Fruit fly (Drosophila melanogaster) whole organism, embryonic: ENCODE measurements around the gene CG8960.

Source experiments
- ATbp ChIP-seq: fragments of 200-800 bp; sonication (Bioruptor generic); optimal IDR thresholded peaks from 2 replicates; lab custom pipeline; 2017; ENCODE audit warnings: missing biosample characterization, mild to moderate bottlenecking, missing genetic modification characterization, missing genetic modification reagents
- B-H1 ChIP-seq: fragments of 200-800 bp; sonication (Bioruptor generic); IDR thresholded peaks from 3 replicates; pipeline ENCODE4 v1.3.6; 2022; ENCODE audit warnings: missing biosample characterization, missing genetic modification characterization
- CG1024 ChIP-seq: fragments of 200-800 bp; sonication (Bioruptor generic); IDR thresholded peaks from 2 replicates; pipeline ENCODE4 v1.3.6; 2022; ENCODE audit warnings: missing biosample characterization, missing genetic modification characterization
- CG10274 ChIP-seq: fragments of 200-800 bp; sonication (Bioruptor generic); optimal IDR thresholded peaks from 3 replicates; lab custom pipeline; 2017; ENCODE audit warnings: missing biosample characterization, mild to moderate bottlenecking, missing genetic modification characterization
- CG10543 ChIP-seq: fragments of 200-800 bp; sonication (Bioruptor generic); optimal IDR thresholded peaks from 3 replicates; lab custom pipeline; 2017; ENCODE audit warnings: missing biosample characterization, mild to moderate bottlenecking, missing genetic modification characterization, moderate library complexity
- CG11504 ChIP-seq: fragments of 200-800 bp; sonication (Bioruptor generic); optimal IDR thresholded peaks from 3 replicates; lab custom pipeline; 2019; ENCODE audit warnings: missing biosample characterization, mild to moderate bottlenecking, missing genetic modification characterization, moderate library complexity
- CG11695 ChIP-seq: fragments of 200-800 bp; sonication (Bioruptor generic); IDR thresholded peaks from 3 replicates; pipeline ENCODE4 v1.3.6; 2022; ENCODE audit warnings: missing biosample characterization, missing genetic modification characterization
- CG12104 ChIP-seq: fragments of 200-800 bp; sonication (Bioruptor generic); optimal IDR thresholded peaks from 3 replicates; lab custom pipeline; 2016; ENCODE audit warnings: missing biosample characterization, missing genetic modification characterization
- CG12236 ChIP-seq: fragments of 200-800 bp; sonication (Bioruptor generic); optimal IDR thresholded peaks from 2 replicates; lab custom pipeline; 2016; ENCODE audit warnings: missing biosample characterization, missing genetic modification characterization
- CG12299 ChIP-seq: fragments of 200-800 bp; sonication (Bioruptor generic); optimal IDR thresholded peaks from 2 replicates; lab custom pipeline; 2018; ENCODE audit warnings: missing biosample characterization, mild to moderate bottlenecking, missing genetic modification characterization
- CG13287 ChIP-seq: fragments of 200-800 bp; sonication (Bioruptor generic); IDR thresholded peaks from 2 replicates; pipeline ENCODE4 v1.3.6; 2022; ENCODE audit warnings: missing biosample characterization, missing genetic modification characterization; ENCODE audit not compliant: partially characterized antibody
- CG13296 ChIP-seq: fragments of 200-800 bp; sonication (Bioruptor generic); optimal IDR thresholded peaks from 3 replicates; lab custom pipeline; 2018; ENCODE audit warnings: missing biosample characterization, mild to moderate bottlenecking, missing genetic modification characterization
- CG14050 ChIP-seq: fragments of 200-800 bp; sonication (Bioruptor generic); IDR thresholded peaks from 3 replicates; pipeline ENCODE4 v1.3.6; 2022; ENCODE audit warnings: missing biosample characterization, missing genetic modification characterization
- CG17186 ChIP-seq: fragments of 200-800 bp; sonication (Bioruptor generic); optimal IDR thresholded peaks from 3 replicates; lab custom pipeline; 2017; ENCODE audit warnings: missing biosample characterization, missing genetic modification reagents, missing genetic modification characterization
- CG18262 ChIP-seq: fragments of 200-800 bp; optimal IDR thresholded peaks from 3 replicates; lab custom pipeline; 2019; ENCODE audit warnings: missing biosample characterization, mild to moderate bottlenecking, missing genetic modification characterization, moderate library complexity
- CG3281 ChIP-seq: fragments of 200-800 bp; sonication (Bioruptor generic); optimal IDR thresholded peaks from 3 replicates; lab custom pipeline; 2017; ENCODE audit warnings: missing biosample characterization, mild to moderate bottlenecking, missing genetic modification characterization
- CG34224 ChIP-seq: fragments of 200-800 bp; sonication (Bioruptor generic); IDR thresholded peaks from 3 replicates; pipeline ENCODE4 v1.3.6; 2022; ENCODE audit warnings: missing biosample characterization, missing genetic modification characterization; ENCODE audit not compliant: partially characterized antibody
- CG34376 ChIP-seq: fragments of 200-800 bp; sonication (Bioruptor generic); optimal IDR thresholded peaks from 2 replicates; lab custom pipeline; 2018; ENCODE audit warnings: missing biosample characterization, mild to moderate bottlenecking, missing genetic modification characterization
- CG3995 ChIP-seq: fragments of 200-800 bp; sonication (Bioruptor generic); optimal IDR thresholded peaks from 3 replicates; lab custom pipeline; 2016; ENCODE audit warnings: missing biosample characterization, missing genetic modification characterization
- CG4854 ChIP-seq: fragments of 200-800 bp; sonication (Bioruptor generic); optimal IDR thresholded peaks from 2 replicates; lab custom pipeline; 2016; ENCODE audit warnings: missing biosample characterization, missing genetic modification characterization, inconsistent platforms
- CG6175 ChIP-seq: fragments of 200-800 bp; sonication (Bioruptor generic); IDR thresholded peaks from 3 replicates; pipeline ENCODE4 v1.3.6; 2022; ENCODE audit warnings: missing biosample characterization, missing genetic modification characterization
- CG7928 ChIP-seq: fragments of 200-800 bp; sonication (Bioruptor generic); optimal IDR thresholded peaks from 2 replicates; lab custom pipeline; 2017; ENCODE audit warnings: missing biosample characterization, mild to moderate bottlenecking, missing genetic modification characterization
- CG8765 ChIP-seq: fragments of 200-800 bp; sonication (Bioruptor generic); IDR thresholded peaks from 2 replicates; pipeline ENCODE4 v1.3.6; 2022; ENCODE audit warnings: missing biosample characterization, missing genetic modification characterization
- CTCF ChIP-seq: fragments of 200-800 bp; sonication (Bioruptor generic); optimal IDR thresholded peaks from 2 replicates; lab custom pipeline; 2017; ENCODE audit warnings: missing biosample characterization, mild to moderate bottlenecking, missing genetic modification characterization, moderate library complexity
- Dip3 ChIP-seq: fragments of 200-800 bp; sonication (Bioruptor generic); optimal IDR thresholded peaks from 3 replicates; lab custom pipeline; 2016; ENCODE audit warnings: missing biosample characterization, missing genetic modification characterization
- Elba2 ChIP-seq: fragments of 200-800 bp; sonication (Bioruptor generic); optimal IDR thresholded peaks from 3 replicates; lab custom pipeline; 2016; ENCODE audit warnings: missing biosample characterization, missing genetic modification characterization
- Hr51 ChIP-seq, 2 experiments: fragments of 200-800 bp; sonication (Bioruptor generic); optimal IDR thresholded peaks; 2 replicates in 1 of 2; 3 replicates in 1 of 2; lab custom pipeline; 2016 to 2018; ENCODE audit warnings: missing biosample characterization in 2 of 2, missing genetic modification characterization in 2 of 2, mild to moderate bottlenecking in 1 of 2, moderate library complexity in 1 of 2
- Hsf ChIP-seq: fragments of 200-800 bp; sonication (Bioruptor generic); optimal IDR thresholded peaks from 3 replicates; lab custom pipeline; 2016; ENCODE audit warnings: missing biosample characterization, missing genetic modification characterization
- Lhr ChIP-seq: fragments of 200-800 bp; sonication (Bioruptor generic); optimal IDR thresholded peaks from 3 replicates; lab custom pipeline; 2017; ENCODE audit warnings: mild to moderate bottlenecking, missing biosample characterization, missing genetic modification reagents, missing genetic modification characterization
- NfI ChIP-seq: fragments of 200-800 bp; sonication (Bioruptor generic); optimal IDR thresholded peaks from 3 replicates; lab custom pipeline; 2018; ENCODE audit warnings: missing biosample characterization, mild to moderate bottlenecking, missing genetic modification characterization, moderate library complexity
- Sox102F ChIP-seq: fragments of 200-800 bp; sonication (Bioruptor generic); optimal IDR thresholded peaks from 2 replicates; lab custom pipeline; 2018; ENCODE audit warnings: missing biosample characterization, mild to moderate bottlenecking, missing genetic modification characterization, moderate library complexity
- az2 ChIP-seq: fragments of 200-800 bp; sonication (Bioruptor generic); optimal IDR thresholded peaks from 3 replicates; lab custom pipeline; 2016; ENCODE audit warnings: missing biosample characterization, missing genetic modification characterization
- bab2 ChIP-seq: fragments of 200-800 bp; sonication (Bioruptor generic); optimal IDR thresholded peaks from 2 replicates; lab custom pipeline; 2016; ENCODE audit warnings: missing biosample characterization, missing genetic modification characterization
- croc ChIP-seq: fragments of 200-800 bp; sonication (Bioruptor generic); conservative IDR thresholded peaks from 3 replicates; pipeline ENCODE4 v1.3.6; 2022; ENCODE audit warnings: missing biosample characterization, missing genetic modification characterization
- dmrt99B ChIP-seq: fragments of 200-800 bp; sonication (Bioruptor generic); optimal IDR thresholded peaks from 2 replicates; lab custom pipeline; 2018; ENCODE audit warnings: missing biosample characterization, mild to moderate bottlenecking, missing genetic modification characterization, moderate library complexity
- gro ChIP-seq: fragments of 200-800 bp; sonication (Bioruptor generic); optimal IDR thresholded peaks from 2 replicates; lab custom pipeline; 2016; ENCODE audit warnings: missing biosample characterization, missing genetic modification characterization
- lola ChIP-seq, 3 experiments: fragments of >200 bp in 2 of 3; fragments of 200-800 bp in 1 of 3; sonication (Bioruptor generic) in 1 of 3; optimal IDR thresholded peaks; 2 replicates each; lab custom pipeline; 2017 to 2019; ENCODE audit warnings: missing biosample characterization in 3 of 3, missing genetic modification characterization in 3 of 3, mild to moderate bottlenecking in 1 of 3, moderate library complexity in 1 of 3
- maf-S ChIP-seq: fragments of 200-800 bp; sonication (Bioruptor generic); optimal IDR thresholded peaks from 2 replicates; lab custom pipeline; 2016; ENCODE audit warnings: missing biosample characterization, missing genetic modification characterization
- nom ChIP-seq: fragments of 200-800 bp; sonication (Bioruptor generic); optimal IDR thresholded peaks from 2 replicates; lab custom pipeline; 2017; ENCODE audit warnings: missing biosample characterization, missing genetic modification characterization, mild to moderate bottlenecking, moderate library complexity, missing genetic modification reagents
- psq ChIP-seq: fragments of 200-800 bp; sonication (Bioruptor generic); optimal IDR thresholded peaks from 2 replicates; lab custom pipeline; 2017; ENCODE audit warnings: missing biosample characterization, missing genetic modification characterization
- repo ChIP-seq: fragments of 200-800 bp; sonication (Bioruptor generic); optimal IDR thresholded peaks from 2 replicates; lab custom pipeline; 2016; ENCODE audit warnings: missing biosample characterization, missing genetic modification characterization
- sd ChIP-seq: fragments of 200-800 bp; sonication (Bioruptor generic); optimal IDR thresholded peaks from 3 replicates; lab custom pipeline; 2018; ENCODE audit warnings: missing biosample characterization, mild to moderate bottlenecking, missing genetic modification characterization, moderate library complexity
- sima ChIP-seq: fragments of 200-800 bp; sonication (Bioruptor generic); optimal IDR thresholded peaks from 2 replicates; lab custom pipeline; 2016; ENCODE audit warnings: missing biosample characterization, missing genetic modification characterization
- sna ChIP-seq: fragments of 200-800 bp; sonication (Bioruptor generic); IDR thresholded peaks from 2 replicates; pipeline ENCODE4 v1.3.6; 2022; ENCODE audit warnings: missing biosample characterization, missing genetic modification characterization; ENCODE audit not compliant: partially characterized antibody
- sob ChIP-seq: fragments of 200-800 bp; sonication (Bioruptor generic); IDR thresholded peaks from 2 replicates; pipeline ENCODE4 v1.3.6; 2022; ENCODE audit warnings: missing biosample characterization, missing genetic modification characterization
- sqz ChIP-seq: fragments of 200-800 bp; sonication (Bioruptor generic); optimal IDR thresholded peaks from 3 replicates; lab custom pipeline; 2018; ENCODE audit warnings: missing biosample characterization, mild to moderate bottlenecking, missing genetic modification characterization
- stc ChIP-seq: fragments of 200-800 bp; sonication (Bioruptor generic); IDR thresholded peaks from 2 replicates; pipeline ENCODE4 v1.3.6; 2022; ENCODE audit warnings: missing biosample characterization, missing genetic modification characterization
- tio ChIP-seq: fragments of 200-800 bp; sonication (Bioruptor generic); optimal IDR thresholded peaks from 2 replicates; lab custom pipeline; 2017; ENCODE audit warnings: missing biosample characterization, missing genetic modification characterization, inconsistent platforms
- trh ChIP-seq: fragments of 200-800 bp; sonication (Bioruptor generic); optimal IDR thresholded peaks from 2 replicates; lab custom pipeline; 2016; ENCODE audit warnings: missing biosample characterization, missing genetic modification characterization
- unc-4 ChIP-seq: fragments of 200-800 bp; sonication (Bioruptor generic); IDR thresholded peaks from 2 replicates; pipeline ENCODE4 v1.3.6; 2022; ENCODE audit warnings: missing biosample characterization, missing genetic modification characterization; ENCODE audit not compliant: partially characterized antibody
- vvl ChIP-seq: fragments of 200-800 bp; sonication (Bioruptor generic); IDR thresholded peaks from 2 replicates; pipeline ENCODE4 v1.3.6; 2022; ENCODE audit warnings: missing biosample characterization, missing genetic modification characterization
- z ChIP-seq: fragments of 200-800 bp; sonication (Bioruptor generic); IDR thresholded peaks from 3 replicates; pipeline ENCODE4 v1.3.6; 2022; ENCODE audit warnings: missing biosample characterization, missing genetic modification characterization

Gene CG8960

DNA sequence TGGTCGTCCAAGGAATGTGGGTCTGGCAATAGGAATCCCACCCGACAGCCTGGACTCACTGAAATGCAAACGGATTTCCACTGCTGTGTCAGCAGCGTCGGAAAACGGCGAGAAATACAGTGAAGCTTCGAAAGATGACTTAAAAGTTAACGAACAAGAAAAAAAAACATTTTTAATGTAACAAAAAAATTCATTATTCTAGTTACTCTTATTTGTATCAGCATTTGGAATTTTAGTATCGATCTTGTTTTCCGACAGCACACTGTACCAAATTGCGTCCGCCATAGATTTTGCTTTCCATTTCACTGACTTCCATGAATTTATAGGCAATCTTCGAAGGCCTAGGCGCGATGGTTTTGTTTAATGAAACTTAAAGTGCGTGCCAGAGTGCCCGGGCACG is 32.0 kb upstream of the CG8960 start (continued):
- TF ChIP-seq sqz (GFP tag; lab: Kevin White, UChicago) (no peak), stc (GFP tag; lab: Robert Waterston, UW) (0 out of 2 replicates have a peak, but pooled peaks have one; percentile 24), CG3281 (GFP tag; lab: Kevin White, UChicago) (no peak), CG14050 (GFP tag; lab: Robert Waterston, UW) (no peak), sna (GFP tag; lab: Robert Waterston, UW) (no peak), bab2 (GFP tag; lab: Kevin White, UChicago) (peak; percentile 17), tio (GFP tag; lab: Kevin White, UChicago) (no peak), CG11504 (tag; lab: Kevin White, UChicago) (peak; percentile 48), CG18262 (tag; lab: Kevin White, UChicago) (no peak), NfI (GFP tag; lab: Kevin White, UChicago) (no peak), z (GFP tag; lab: Robert Waterston, UW) (no peak), Lhr (GFP tag; lab: Kevin White, UChicago) (no peak), CG10543 (no peak), psq (GFP tag; lab: Kevin White, UChicago) (no peak), sob (GFP tag; lab: Robert Waterston, UW) (peak; percentile 48; the same call in 1 of the 2 replicates), croc (0 out of 3 replicates have a peak, but pooled peaks have one; percentile 14), CG34376 (no peak), Dip3 (GFP tag; lab: Kevin White, UChicago) (no peak), CG7928 (GFP tag; lab: Kevin White, UChicago) (no peak), dmrt99B (tag; lab: Kevin White, UChicago) (peak; percentile 58), CG12236 (GFP tag; lab: Kevin White, UChicago) (no peak), Hsf (peak; percentile 4), CG3995 (no peak), vvl (peak; percentile 74), CG11695 (0 out of 3 replicates have a peak, but pooled peaks have one; percentile 18), sima (GFP tag; lab: Kevin White, UChicago) (no peak), Elba2 (GFP tag; lab: Kevin White, UChicago) (no peak), Sox102F (GFP tag; lab: Kevin White, UChicago) (peak; percentile 57), CG8765 (GFP tag; lab: Robert Waterston, UW) (no peak), CG13287 (GFP tag; lab: Robert Waterston, UW) (no peak), CG4854 (GFP tag; lab: Kevin White, UChicago) (no peak), nom (no peak), Hr51 (GFP tag; optimal IDR thresholded peaks at IDR 0.05; lab: Kevin White, UChicago) (peak in 1 of 2 experiments; percentile 15), CG12104 (no peak), CG10274 (no peak), gro (GFP tag; lab: Kevin White, UChicago) (no peak), CG13296 (GFP tag; lab: Kevin White, UChicago) (no peak), CG1024 (GFP tag; lab: Robert Waterston, UW) (0 out of 2 replicates have a peak, but pooled peaks have one; percentile 32), CG12299 (tag; lab: Kevin White, UChicago) (no peak), maf-S (no peak), az2 (GFP tag; lab: Kevin White, UChicago) (no peak)

DNA sequence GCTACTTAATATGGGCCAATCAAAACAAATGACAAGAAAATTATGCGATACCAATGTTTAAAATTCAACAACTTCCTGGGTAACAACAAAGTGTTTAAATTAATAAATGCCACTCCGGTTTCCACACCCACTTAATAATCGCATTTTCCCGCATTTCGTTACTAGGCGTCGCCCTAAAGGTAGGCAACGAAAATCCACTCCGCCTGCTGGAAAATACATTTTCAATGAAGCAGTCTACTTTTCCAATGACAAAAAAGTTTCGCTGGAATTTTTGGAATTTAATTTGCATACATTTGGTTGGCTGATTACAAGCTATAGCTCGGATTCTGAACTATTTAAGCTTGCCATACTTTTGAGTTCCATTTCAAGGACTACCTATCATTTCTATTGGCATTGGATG is 30.0 kb upstream of the CG8960 start:
- TF ChIP-seq CTCF (GFP tag; lab: Kevin White, UChicago), result peak; percentile 44
- no peak for TF ChIP-seq B-H1
- no peak for TF ChIP-seq trh (GFP tag; lab: Kevin White, UChicago)
- TF ChIP-seq sd, result peak; percentile 93
- 0 out of 3 replicates have a peak, but pooled peaks have one; percentile 21 for TF ChIP-seq CG34224 (GFP tag; lab: Robert Waterston, UW)
- TF ChIP-seq repo (GFP tag; lab: Kevin White, UChicago), result no peak
- no peak for TF ChIP-seq CG17186 (GFP tag; lab: Kevin White, UChicago)
- no peak for TF ChIP-seq psq (GFP tag; lab: Kevin White, UChicago)
- TF ChIP-seq CG34376, result no peak
- TF ChIP-seq ATbp, result no peak
- peak; percentile 88 for TF ChIP-seq vvl
- TF ChIP-seq unc-4 (GFP tag; lab: Robert Waterston, UW), result no peak
- TF ChIP-seq lola (GFP tag; optimal IDR thresholded peaks at IDR 0.05; lab: Kevin White, UChicago), result peak in 1 of 3 experiments; percentile 38
- no peak for TF ChIP-seq CG6175 (GFP tag; lab: Robert Waterston, UW)
